Worm (Caenorhabditis elegans) whole organism, midembryonic: ENCODE data around the gene F54B11.9.

Source experiments
- flt-1 ChIP-seq: fragments of 200-800 bp; sonication (Bioruptor generic); IDR thresholded peaks from 2 replicates; pipeline ENCODE4 v1.3.6; 2022; ENCODE audit warnings: missing genetic modification characterization, missing compliant biosample characterization
- klf-2 ChIP-seq: fragments of 200-800 bp; sonication (Bioruptor generic); conservative IDR thresholded peaks from 2 replicates; pipeline ENCODE4 v1.3.6; 2022; ENCODE audit warnings: missing genetic modification reagents, missing genetic modification characterization, missing compliant biosample characterization

- no peak for TF ChIP-seq klf-2
- no peak for TF ChIP-seq flt-1 (GFP tag; lab: Robert Waterston, UW)
These were observed 16.3 kb downstream of the F54B11.9 start, which contains the start of gene Y12A6A.1 for ce11 chrX:13621628-13622027.
